1 fruit fly cellular context compared by ENCODE assay signal in genomic region chr2L:3655698-3656105, dm6.
TF ChIP-seq lines count a peak whose summit lies in the region.

No protein-coding gene starts in this region.

TF ChIP-seq in whole organism, embryonic, 481 proteins besides CTCF, POLR2A, EP300 and RAD21 (continued from another document and continues in another):
- TF ChIP-seq CG8944 (GFP tag; optimal IDR thresholded peaks at IDR 0.05; lab: Kevin White, UChicago) = peak; percentile 97
- TF ChIP-seq CG33213 (GFP tag; optimal IDR thresholded peaks at IDR 0.05; lab: Kevin White, UChicago) = peak; percentile 95
- TF ChIP-seq Oli (tag; optimal IDR thresholded peaks at IDR 0.05; lab: Kevin White, UChicago) = peak; percentile 99
- peak; percentile 89 for TF ChIP-seq ssp (GFP tag; IDR thresholded peaks at IDR 0.05; lab: Robert Waterston, UW)
- peak; percentile 97 for TF ChIP-seq sqz (GFP tag; optimal IDR thresholded peaks at IDR 0.05; lab: Kevin White, UChicago)
- TF ChIP-seq Ada2b (GFP tag; IDR thresholded peaks at IDR 0.05; lab: Robert Waterston, UW) = peak; percentile 98
- TF ChIP-seq CG8089 (GFP tag; optimal IDR thresholded peaks at IDR 0.05; lab: Kevin White, UChicago) = peak; percentile 96
- TF ChIP-seq Ets65A (GFP tag; lab: Kevin White, UChicago) = peak; percentile 100
- peak; percentile 96 for TF ChIP-seq luna (GFP tag; optimal IDR thresholded peaks at IDR 0.05; lab: Kevin White, UChicago)
- TF ChIP-seq unc-4 (GFP tag; IDR thresholded peaks at IDR 0.05; lab: Robert Waterston, UW; ENCODE audit: partially characterized antibody) = peak; percentile 31; the same call in 1 of the 2 replicates
- TF ChIP-seq CG5245 (GFP tag; optimal IDR thresholded peaks at IDR 0.05; lab: Kevin White, UChicago) = peak; percentile 98
- peak; percentile 99 for TF ChIP-seq CG13424 (tag; optimal IDR thresholded peaks at IDR 0.05; lab: Kevin White, UChicago)
- TF ChIP-seq CG17912 (GFP tag; optimal IDR thresholded peaks at IDR 0.05; lab: Kevin White, UChicago) = peak; percentile 97
- peak; percentile 98 for TF ChIP-seq CG6813 (GFP tag; optimal IDR thresholded peaks at IDR 0.05; lab: Kevin White, UChicago)
- no peak for TF ChIP-seq CG8478 (optimal IDR thresholded peaks at IDR 0.05; lab: Kevin White, UChicago)
- peak; percentile 85 for TF ChIP-seq CG15073 (GFP tag; optimal IDR thresholded peaks at IDR 0.05; lab: Kevin White, UChicago)
- TF ChIP-seq Doc3 (GFP tag; IDR thresholded peaks at IDR 0.05; lab: Robert Waterston, UW; ENCODE audit: partially characterized antibody) = no peak
- TF ChIP-seq crc (GFP tag; optimal IDR thresholded peaks at IDR 0.05; lab: Kevin White, UChicago) = peak; percentile 98
- peak; percentile 97 for TF ChIP-seq GATAe (GFP tag; conservative IDR thresholded peaks at IDR 0.05; lab: Robert Waterston, UW)
- peak; percentile 93 for TF ChIP-seq ro (GFP tag; IDR thresholded peaks at IDR 0.05; lab: Robert Waterston, UW)
- peak in 1 of 3 experiments; percentile 98 for TF ChIP-seq Stat92E (GFP tag; optimal IDR thresholded peaks at IDR 0.05; lab: Kevin White, UChicago)
- peak; percentile 99 for TF ChIP-seq CG2678 (tag; optimal IDR thresholded peaks at IDR 0.05; lab: Kevin White, UChicago)
- peak; percentile 95 for TF ChIP-seq klu (GFP tag; IDR thresholded peaks at IDR 0.05; lab: Robert Waterston, UW)
- TF ChIP-seq CG14667 (GFP tag; IDR thresholded peaks at IDR 0.05; lab: Robert Waterston, UW) = peak; percentile 97
- TF ChIP-seq CG9932 (GFP tag; IDR thresholded peaks at IDR 0.05; lab: Robert Waterston, UW) = peak; percentile 99
- no peak for TF ChIP-seq CG1832 (GFP tag; optimal IDR thresholded peaks at IDR 0.05; lab: Kevin White, UChicago)
- peak; percentile 96 for TF ChIP-seq CG18764 (GFP tag; optimal IDR thresholded peaks at IDR 0.05; lab: Kevin White, UChicago)
- peak; percentile 99 for TF ChIP-seq CG17829 (tag; optimal IDR thresholded peaks at IDR 0.05; lab: Kevin White, UChicago)
- TF ChIP-seq pzg (GFP tag; optimal IDR thresholded peaks at IDR 0.05; lab: Kevin White, UChicago) = peak; percentile 34
- peak; percentile 96 for TF ChIP-seq CG12104 (GFP tag; optimal IDR thresholded peaks at IDR 0.05; lab: Kevin White, UChicago)
- peak; percentile 49 for TF ChIP-seq zf30C (GFP tag; optimal IDR thresholded peaks at IDR 0.05; lab: Kevin White, UChicago)
- TF ChIP-seq Ssrp (tag; optimal IDR thresholded peaks at IDR 0.05; lab: Kevin White, UChicago) = peak; percentile 98
- TF ChIP-seq CG17568 (GFP tag; optimal IDR thresholded peaks at IDR 0.05; lab: Kevin White, UChicago) = peak; percentile 98
- peak; percentile 98 for TF ChIP-seq Chrac-16 (GFP tag; optimal IDR thresholded peaks at IDR 0.05; lab: Kevin White, UChicago)
- TF ChIP-seq Sox100B (GFP tag; optimal IDR thresholded peaks at IDR 0.05; lab: Kevin White, UChicago) = peak; percentile 98
- TF ChIP-seq CG11695 (GFP tag; IDR thresholded peaks at IDR 0.05; lab: Robert Waterston, UW) = peak; percentile 99
- TF ChIP-seq CG34376 (GFP tag; optimal IDR thresholded peaks at IDR 0.05; lab: Kevin White, UChicago) = peak; percentile 99
- TF ChIP-seq fd96Cb (tag; optimal IDR thresholded peaks at IDR 0.05; lab: Kevin White, UChicago) = peak; percentile 98
- TF ChIP-seq salm (tag; optimal IDR thresholded peaks at IDR 0.05; lab: Kevin White, UChicago) = peak; percentile 98
- TF ChIP-seq lov (optimal IDR thresholded peaks at IDR 0.05; lab: Kevin White, UChicago) = no peak
- TF ChIP-seq lov (GFP tag; IDR thresholded peaks at IDR 0.05; lab: Robert Waterston, UW) = peak; percentile 98
- peak; percentile 56 for TF ChIP-seq CG15479 (GFP tag; optimal IDR thresholded peaks at IDR 0.05; lab: Kevin White, UChicago)
- peak; percentile 29 to 83 for TF ChIP-seq insv (GFP tag; optimal IDR thresholded peaks at IDR 0.05; lab: Kevin White, UChicago)
- peak; percentile 98 for TF ChIP-seq lbe (GFP tag; optimal IDR thresholded peaks at IDR 0.05; lab: Kevin White, UChicago)
- peak; percentile 98 for TF ChIP-seq ken (GFP tag; IDR thresholded peaks at IDR 0.05; lab: Robert Waterston, UW)
- TF ChIP-seq Deaf1 (tag; optimal IDR thresholded peaks at IDR 0.05; lab: Kevin White, UChicago) = peak; percentile 87
- TF ChIP-seq Xrp1 (GFP tag; IDR thresholded peaks at IDR 0.05; lab: Robert Waterston, UW) = peak; percentile 99
- TF ChIP-seq prd (optimal IDR thresholded peaks at IDR 0.05; lab: Kevin White, UChicago) = no peak
- TF ChIP-seq prd (GFP tag; IDR thresholded peaks at IDR 0.05; lab: Robert Waterston, UW) = peak; percentile 98
- peak; percentile 97 for TF ChIP-seq Fer2 (tag; optimal IDR thresholded peaks at IDR 0.05; lab: Kevin White, UChicago)
- peak; percentile 97 for TF ChIP-seq Aef1 (GFP tag; IDR thresholded peaks at IDR 0.05; lab: Robert Waterston, UW)
- peak; percentile 99 for TF ChIP-seq CG2712 (tag; optimal IDR thresholded peaks at IDR 0.05; lab: Kevin White, UChicago)
- peak; percentile 89 for TF ChIP-seq CG7745 (tag; optimal IDR thresholded peaks at IDR 0.05; lab: Kevin White, UChicago)
- peak; percentile 92 for TF ChIP-seq CG8281 (tag; optimal IDR thresholded peaks at IDR 0.05; lab: Kevin White, UChicago)
- peak; percentile 95 for TF ChIP-seq CG18476 (GFP tag; optimal IDR thresholded peaks at IDR 0.05; lab: Kevin White, UChicago)
- peak; percentile 99 for TF ChIP-seq gcm (GFP tag; optimal IDR thresholded peaks at IDR 0.05; lab: Kevin White, UChicago)
- TF ChIP-seq inv (GFP tag; IDR thresholded peaks at IDR 0.05; lab: Robert Waterston, UW; ENCODE audit: partially characterized antibody) = no peak
- TF ChIP-seq Max (GFP tag; optimal IDR thresholded peaks at IDR 0.05; lab: Kevin White, UChicago) = peak; percentile 96
- TF ChIP-seq gce (GFP tag; IDR thresholded peaks at IDR 0.05; lab: Robert Waterston, UW) = peak; percentile 98
- TF ChIP-seq Lpt (GFP tag; optimal IDR thresholded peaks at IDR 0.05; lab: Kevin White, UChicago) = no peak
- no peak; the same call in 3 of the 4 replicates for TF ChIP-seq Dll (GFP tag; IDR thresholded peaks at IDR 0.05; lab: Robert Waterston, UW; ENCODE audit: partially characterized antibody)
- peak; percentile 22 for TF ChIP-seq gfzf (GFP tag; optimal IDR thresholded peaks at IDR 0.05; lab: Kevin White, UChicago)
- TF ChIP-seq NFAT (GFP tag; IDR thresholded peaks at IDR 0.05; lab: Robert Waterston, UW) = peak; percentile 98
- TF ChIP-seq z (GFP tag; IDR thresholded peaks at IDR 0.05; lab: Robert Waterston, UW) = peak; percentile 65
- TF ChIP-seq CG6791 (GFP tag; IDR thresholded peaks at IDR 0.05; lab: Robert Waterston, UW; ENCODE audit: partially characterized antibody) = no peak
- TF ChIP-seq CG4820 (GFP tag; optimal IDR thresholded peaks at IDR 0.05; lab: Kevin White, UChicago) = peak; percentile 98
- TF ChIP-seq Pdp1 (GFP tag; optimal IDR thresholded peaks at IDR 0.05; lab: Kevin White, UChicago) = peak; percentile 97 to 98
- TF ChIP-seq CG30431 (GFP tag; optimal IDR thresholded peaks at IDR 0.05; lab: Kevin White, UChicago) = peak; percentile 97
- TF ChIP-seq phol (tag; optimal IDR thresholded peaks at IDR 0.05; lab: Kevin White, UChicago) = peak; percentile 98
- peak; percentile 98 for TF ChIP-seq mam (GFP tag; optimal IDR thresholded peaks at IDR 0.05; lab: Kevin White, UChicago)
- TF ChIP-seq nom (GFP tag; optimal IDR thresholded peaks at IDR 0.05; lab: Kevin White, UChicago) = peak; percentile 95
- TF ChIP-seq C15 (GFP tag; IDR thresholded peaks at IDR 0.05; lab: Robert Waterston, UW) = peak; percentile 96
- peak; percentile 96 for TF ChIP-seq ap (GFP tag; IDR thresholded peaks at IDR 0.05; lab: Robert Waterston, UW)
- peak; percentile 97 for TF ChIP-seq Bteb2 (GFP tag; optimal IDR thresholded peaks at IDR 0.05; lab: Kevin White, UChicago)
- peak; percentile 98 for TF ChIP-seq sisA (GFP tag; IDR thresholded peaks at IDR 0.05; lab: Robert Waterston, UW)
- TF ChIP-seq vvl (GFP tag; IDR thresholded peaks at IDR 0.05; lab: Robert Waterston, UW) = peak; percentile 99
- TF ChIP-seq dan (GFP tag; IDR thresholded peaks at IDR 0.05; lab: Robert Waterston, UW) = no peak; the same call in 1 of the 2 replicates
- peak; percentile 98 for TF ChIP-seq jumu (GFP tag; optimal IDR thresholded peaks at IDR 0.05; lab: Kevin White, UChicago)
- TF ChIP-seq en (GFP tag; optimal IDR thresholded peaks at IDR 0.05; lab: Kevin White, UChicago) = peak; percentile 97
- peak; percentile 99 for TF ChIP-seq dmrt99B (tag; optimal IDR thresholded peaks at IDR 0.05; lab: Kevin White, UChicago)
- peak; percentile 94 for TF ChIP-seq cato (GFP tag; optimal IDR thresholded peaks at IDR 0.05; lab: Kevin White, UChicago; ENCODE audit: borderline replicate concordance)
- peak; percentile 65 for TF ChIP-seq stwl (tag; optimal IDR thresholded peaks at IDR 0.05; lab: Kevin White, UChicago)
- TF ChIP-seq Hey (tag; optimal IDR thresholded peaks at IDR 0.05; lab: Kevin White, UChicago) = peak; percentile 92
- peak; percentile 98 for TF ChIP-seq slbo (GFP tag; IDR thresholded peaks at IDR 0.05; lab: Robert Waterston, UW)
- peak; percentile 97 for TF ChIP-seq CG10959 (GFP tag; IDR thresholded peaks at IDR 0.05; lab: Robert Waterston, UW)
- TF ChIP-seq nau (GFP tag; optimal IDR thresholded peaks at IDR 0.05; lab: Kevin White, UChicago) = peak; percentile 97
- peak; percentile 96 for TF ChIP-seq CG11085 (GFP tag; IDR thresholded peaks at IDR 0.05; lab: Robert Waterston, UW)
- peak; percentile 94 for TF ChIP-seq cas (GFP tag; IDR thresholded peaks at IDR 0.05; lab: Robert Waterston, UW)
- TF ChIP-seq jigr1 (GFP tag; IDR thresholded peaks at IDR 0.05; lab: Robert Waterston, UW) = peak; percentile 93
- peak; percentile 98 for TF ChIP-seq CG11723 (GFP tag; optimal IDR thresholded peaks at IDR 0.05; lab: Kevin White, UChicago)
- peak; percentile 97 for TF ChIP-seq CG7372 (GFP tag; IDR thresholded peaks at IDR 0.05; lab: Robert Waterston, UW)
- peak; percentile 98 for TF ChIP-seq CG16863 (GFP tag; optimal IDR thresholded peaks at IDR 0.05; lab: Kevin White, UChicago)
- TF ChIP-seq ranshi (GFP tag; IDR thresholded peaks at IDR 0.05; lab: Robert Waterston, UW) = peak; percentile 98
- TF ChIP-seq Dad (GFP tag; optimal IDR thresholded peaks at IDR 0.05; lab: Kevin White, UChicago) = peak; percentile 97
- peak; percentile 96 for TF ChIP-seq ewg (GFP tag; optimal IDR thresholded peaks at IDR 0.05; lab: Kevin White, UChicago)
- peak; percentile 98 for TF ChIP-seq sug (tag; optimal IDR thresholded peaks at IDR 0.05; lab: Kevin White, UChicago)
- peak; percentile 98 for TF ChIP-seq Hsf (GFP tag; optimal IDR thresholded peaks at IDR 0.05; lab: Kevin White, UChicago)
- no peak for TF ChIP-seq CG16813 (GFP tag; IDR thresholded peaks at IDR 0.05; lab: Robert Waterston, UW; ENCODE audit: partially characterized antibody)
- peak; percentile 97 for TF ChIP-seq CG11504 (tag; optimal IDR thresholded peaks at IDR 0.05; lab: Kevin White, UChicago)
- TF ChIP-seq aop (GFP tag; IDR thresholded peaks at IDR 0.05; lab: Robert Waterston, UW) = peak; percentile 87
- peak; percentile 93 for TF ChIP-seq CG17612 (GFP tag; IDR thresholded peaks at IDR 0.05; lab: Robert Waterston, UW)
- TF ChIP-seq Doc2 (GFP tag; IDR thresholded peaks at IDR 0.05; lab: Robert Waterston, UW) = peak; percentile 88
- TF ChIP-seq kay (GFP tag; optimal IDR thresholded peaks at IDR 0.05; lab: Kevin White, UChicago) = peak; percentile 95
- peak; percentile 99 for TF ChIP-seq lab (GFP tag; optimal IDR thresholded peaks at IDR 0.05; lab: Kevin White, UChicago)
- TF ChIP-seq oc (tag; optimal IDR thresholded peaks at IDR 0.05; lab: Kevin White, UChicago) = peak; percentile 98
- peak; percentile 98 for TF ChIP-seq CG7786 (GFP tag; optimal IDR thresholded peaks at IDR 0.05; lab: Kevin White, UChicago)
- TF ChIP-seq Elba2 (GFP tag; optimal IDR thresholded peaks at IDR 0.05; lab: Kevin White, UChicago) = peak; percentile 78
- TF ChIP-seq da (GFP tag; optimal IDR thresholded peaks at IDR 0.05; lab: Kevin White, UChicago) = peak; percentile 92
- TF ChIP-seq CG3847 (GFP tag; IDR thresholded peaks at IDR 0.05; lab: Robert Waterston, UW) = peak; percentile 98
- TF ChIP-seq CG6254 (GFP tag; optimal IDR thresholded peaks at IDR 0.05; lab: Kevin White, UChicago) = peak; percentile 96
- TF ChIP-seq HLH54F (GFP tag; optimal IDR thresholded peaks at IDR 0.05; lab: Kevin White, UChicago) = peak; percentile 97
- TF ChIP-seq mld (GFP tag; IDR thresholded peaks at IDR 0.05; lab: Robert Waterston, UW; ENCODE audit: partially characterized antibody) = no peak
- TF ChIP-seq sd (tag; optimal IDR thresholded peaks at IDR 0.05; lab: Kevin White, UChicago) = peak; percentile 95
- TF ChIP-seq ash1 (GFP tag; optimal IDR thresholded peaks at IDR 0.05; lab: Kevin White, UChicago) = peak; percentile 93
- TF ChIP-seq CG10462 (GFP tag; optimal IDR thresholded peaks at IDR 0.05; lab: Kevin White, UChicago) = peak; percentile 96
- no peak for TF ChIP-seq CG7963 (GFP tag; IDR thresholded peaks at IDR 0.05; lab: Robert Waterston, UW; ENCODE audit: partially characterized antibody)
- peak; percentile 88 for TF ChIP-seq Neu2 (GFP tag; optimal IDR thresholded peaks at IDR 0.05; lab: Kevin White, UChicago; ENCODE audit: borderline replicate concordance)
- TF ChIP-seq CG10979 (tag; optimal IDR thresholded peaks at IDR 0.05; lab: Kevin White, UChicago) = peak; percentile 98
- peak; percentile 97 for TF ChIP-seq NK7.1 (GFP tag; optimal IDR thresholded peaks at IDR 0.05; lab: Kevin White, UChicago)
- TF ChIP-seq CG32767 (GFP tag; IDR thresholded peaks at IDR 0.05; lab: Robert Waterston, UW) = peak; percentile 97
- peak; percentile 92 for TF ChIP-seq sim (GFP tag; IDR thresholded peaks at IDR 0.05; lab: Robert Waterston, UW)
- no peak; the same call in 1 of the 2 replicates for TF ChIP-seq Dip2 (GFP tag; IDR thresholded peaks at IDR 0.05; lab: Robert Waterston, UW)
- TF ChIP-seq trem (tag; optimal IDR thresholded peaks at IDR 0.05; lab: Kevin White, UChicago) = peak; percentile 96
- TF ChIP-seq sc (optimal IDR thresholded peaks at IDR 0.05; lab: Kevin White, UChicago) = no peak
- TF ChIP-seq sc (GFP tag; optimal IDR thresholded peaks at IDR 0.05; lab: Kevin White, UChicago) = peak; percentile 98
- TF ChIP-seq Nf-YB (GFP tag; optimal IDR thresholded peaks at IDR 0.05; lab: Kevin White, UChicago) = peak; percentile 89
- peak; percentile 97 for TF ChIP-seq esg (GFP tag; conservative IDR thresholded peaks at IDR 0.05; lab: Robert Waterston, UW)
- TF ChIP-seq btn (GFP tag; optimal IDR thresholded peaks at IDR 0.05; lab: Kevin White, UChicago) = peak; percentile 96
- TF ChIP-seq CG14014 (GFP tag; IDR thresholded peaks at IDR 0.05; lab: Robert Waterston, UW) = peak; percentile 98
- TF ChIP-seq Rx (GFP tag; IDR thresholded peaks at IDR 0.05; lab: Robert Waterston, UW) = peak; percentile 96
- TF ChIP-seq CG18262 (tag; optimal IDR thresholded peaks at IDR 0.05; lab: Kevin White, UChicago) = peak; percentile 98
